Fruit fly (Drosophila melanogaster) whole organism, prepupa: ENCODE results near the gene GlyRS.

Experiments
- Blimp-1 ChIP-seq: fragments of 200-800 bp; sonication (Bioruptor generic); optimal IDR thresholded peaks from 3 replicates; lab custom pipeline; 2017; ENCODE audit warnings: missing biosample characterization, missing genetic modification characterization, mild to moderate bottlenecking, moderate library complexity, missing genetic modification reagents
- CG10669 ChIP-seq: fragments of 200-800 bp; sonication (Bioruptor generic); optimal IDR thresholded peaks from 3 replicates; lab custom pipeline; 2018; ENCODE audit warnings: missing biosample characterization, mild to moderate bottlenecking, missing genetic modification characterization, moderate library complexity
- CG3032 ChIP-seq: fragments of 200-800 bp; optimal IDR thresholded peaks from 2 replicates; lab custom pipeline; 2019; ENCODE audit warnings: missing biosample characterization, mild to moderate bottlenecking, missing genetic modification characterization, moderate library complexity
- CG31627 ChIP-seq: fragments of 200-800 bp; sonication (Bioruptor generic); optimal IDR thresholded peaks from 3 replicates; lab custom pipeline; 2016; ENCODE audit warnings: missing biosample characterization, missing genetic modification characterization
- CG3919 ChIP-seq: fragments of 200-800 bp; sonication (Bioruptor generic); optimal IDR thresholded peaks from 3 replicates; lab custom pipeline; 2016; ENCODE audit warnings: missing biosample characterization, missing genetic modification characterization
- CG6163 ChIP-seq: fragments of 200-800 bp; sonication (Bioruptor generic); IDR thresholded peaks from 3 replicates; pipeline ENCODE4 v1.3.6; 2022; ENCODE audit warnings: missing biosample characterization, missing genetic modification characterization
- CG6854 ChIP-seq: fragments of 200-800 bp; sonication (Bioruptor generic); optimal IDR thresholded peaks from 2 replicates; lab custom pipeline; 2017; ENCODE audit warnings: missing biosample characterization, mild to moderate bottlenecking, missing genetic modification characterization
- Eip78C ChIP-seq: fragments of 200-800 bp; sonication (Bioruptor generic); peaks from one replicate; lab custom pipeline; 2016; ENCODE audit warnings: missing biosample characterization, missing genetic modification characterization
- Gug ChIP-seq: fragments of 200-800 bp; sonication (Bioruptor generic); IDR thresholded peaks from 2 replicates; pipeline ENCODE4 v1.3.6; 2022; ENCODE audit warnings: missing biosample characterization, missing genetic modification characterization
- Hr4 ChIP-seq: fragments of 200-800 bp; sonication (Bioruptor generic); optimal IDR thresholded peaks from 3 replicates; lab custom pipeline; 2016; ENCODE audit warnings: missing biosample characterization, missing genetic modification characterization
- Sox15 ChIP-seq: fragments of 200-800 bp; sonication (Bioruptor generic); optimal IDR thresholded peaks from 3 replicates; lab custom pipeline; 2016; ENCODE audit warnings: missing biosample characterization, missing genetic modification characterization
- dac ChIP-seq: fragments of 200-800 bp; sonication (Bioruptor generic); optimal IDR thresholded peaks from 2 replicates; lab custom pipeline; 2017; ENCODE audit warnings: missing biosample characterization, mild to moderate bottlenecking, missing genetic modification characterization
- fd59A ChIP-seq: fragments of 200-800 bp; sonication (Bioruptor generic); optimal IDR thresholded peaks from 2 replicates; lab custom pipeline; 2017; ENCODE audit warnings: missing biosample characterization, mild to moderate bottlenecking, missing genetic modification characterization, missing genetic modification reagents
- fkh ChIP-seq: fragments of 200-800 bp; sonication (Bioruptor generic); optimal IDR thresholded peaks from 3 replicates; lab custom pipeline; 2017; ENCODE audit warnings: missing biosample characterization, mild to moderate bottlenecking, missing genetic modification characterization, moderate library complexity
- net ChIP-seq: fragments of 200-800 bp; sonication (Bioruptor generic); optimal IDR thresholded peaks from 3 replicates; lab custom pipeline; 2016; ENCODE audit warnings: missing biosample characterization, missing genetic modification characterization
- pdm3 ChIP-seq: fragments of 200-800 bp; sonication (Bioruptor generic); optimal IDR thresholded peaks from 3 replicates; lab custom pipeline; 2016; ENCODE audit warnings: missing biosample characterization, missing genetic modification characterization
- salr ChIP-seq, 2 experiments: fragments of 200-800 bp; sonication (Bioruptor generic); optimal IDR thresholded peaks; 3 replicates each; lab custom pipeline; 2016 to 2018; ENCODE audit warnings: missing biosample characterization in 2 of 2, missing genetic modification characterization in 2 of 2, mild to moderate bottlenecking in 1 of 2
- vri ChIP-seq: fragments of 200-800 bp; sonication (Bioruptor generic); optimal IDR thresholded peaks from 3 replicates; lab custom pipeline; 2016; ENCODE audit warnings: missing biosample characterization, mild to moderate bottlenecking, missing genetic modification characterization

GlyRS gene

DNA sequence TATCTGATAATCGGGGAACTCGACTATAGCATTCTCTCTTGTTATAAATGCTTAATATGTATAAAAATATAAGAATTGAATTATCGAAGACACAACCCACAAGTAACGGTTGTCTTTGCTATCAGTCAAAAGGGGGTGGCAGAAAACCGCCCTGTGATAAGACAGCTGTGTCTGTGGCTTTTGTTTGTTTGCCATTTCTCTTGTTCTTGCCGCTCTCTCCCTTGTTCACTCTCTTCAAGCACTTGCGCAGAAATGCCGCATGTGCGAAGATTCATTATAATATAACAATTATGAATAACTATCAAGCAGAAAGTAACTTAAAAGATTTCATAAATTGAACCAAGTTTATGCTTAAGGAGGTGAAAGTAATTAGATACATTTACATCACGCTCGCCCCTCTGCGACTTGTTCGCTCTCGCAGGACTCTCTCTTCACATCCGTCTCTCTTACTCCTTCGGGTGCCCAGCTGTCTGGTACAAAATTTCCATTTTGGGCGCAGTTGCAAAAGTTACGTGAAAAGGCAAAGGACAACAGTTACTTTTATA is 51.8 kb downstream of the GlyRS start, which contains the start of gene FucTA:
Gene FucTA, plus strand, starts transcription at position 495 of the 545 bp plus-strand sequence.
- TF ChIP-seq CG3919 (no peak), net (GFP tag; lab: Kevin White, UChicago) (no peak), Sox15 (GFP tag; lab: Kevin White, UChicago) (no peak), fkh (GFP tag; lab: Kevin White, UChicago) (no peak), fd59A (no peak), Gug (GFP tag; lab: Robert Waterston, UW) (no peak), CG6854 (no peak), pdm3 (GFP tag; lab: Kevin White, UChicago) (no peak), salr (GFP tag; optimal IDR thresholded peaks at IDR 0.05; lab: Kevin White, UChicago) (no peak), Blimp-1 (GFP tag; lab: Kevin White, UChicago) (no peak), CG10669 (no peak), dac (GFP tag; lab: Kevin White, UChicago) (no peak), CG3032 (tag; lab: Kevin White, UChicago) (no peak), CG6163 (GFP tag; lab: Robert Waterston, UW) (no peak), Hr4 (GFP tag; lab: Kevin White, UChicago) (no peak), vri (GFP tag; lab: Kevin White, UChicago) (no peak), CG31627 (no peak), Eip78C (GFP tag; lab: Kevin White, UChicago) (no peak)
- TF ChIP-seq, all 60 proteins: peak for 0
